Worm (Caenorhabditis elegans): ENCODE measurements around the gene F21D12.3.

DNA sequence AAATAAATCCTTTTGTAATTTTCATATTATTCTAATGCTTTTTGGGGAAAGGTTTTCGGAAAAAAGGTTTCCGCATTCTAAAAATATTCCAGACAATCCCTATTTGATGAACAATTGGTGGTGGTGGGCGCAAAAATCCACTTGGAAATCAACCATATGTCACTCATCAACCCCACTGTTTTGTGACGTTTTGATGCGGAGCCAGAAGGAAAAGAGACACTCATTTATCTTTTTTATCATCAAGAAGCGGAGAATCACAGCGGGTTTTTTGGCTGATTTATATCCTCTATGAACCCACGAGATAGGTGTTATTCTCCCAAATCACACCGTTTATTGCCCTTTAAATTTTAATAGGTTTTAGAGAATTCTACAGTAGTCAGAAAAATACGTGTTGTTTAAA lies 33.4 kb upstream of the F21D12.3 start:
- TF ChIP-seq unc-39 (tag; optimal IDR thresholded peaks at IDR 0.05) (no peak), snpc-4 (tag; optimal IDR thresholded peaks at IDR 0.05) (no peak), nhr-76 (tag; optimal IDR thresholded peaks at IDR 0.05) (no peak), nhr-28 (tag; optimal IDR thresholded peaks at IDR 0.05) (no peak), nhr-237 (tag; optimal IDR thresholded peaks at IDR 0.05) (no peak), mep-1 (tag; optimal IDR thresholded peaks at IDR 0.05) (no peak)
